Fruit fly (Drosophila melanogaster): Measurements from ENCODE around the gene FucTB.

dm6 chr2L:9420660-9421059 lies 10.2 kb downstream of the FucTB start:
- no peak for TF ChIP-seq ase (GFP tag; IDR thresholded peaks at IDR 0.05)
- TF ChIP-seq vnd (GFP tag; IDR thresholded peaks at IDR 0.05; ENCODE audit: partially characterized antibody) = no peak
- no peak for TF ChIP-seq bbx (GFP tag; IDR thresholded peaks at IDR 0.05; ENCODE audit: partially characterized antibody)
- no peak for TF ChIP-seq CG31224 (GFP tag; IDR thresholded peaks at IDR 0.05)
- no peak for TF ChIP-seq kni (GFP tag; optimal IDR thresholded peaks at IDR 0.05)
- no peak for TF ChIP-seq Vsx1 (GFP tag; optimal IDR thresholded peaks at IDR 0.05)
- TF ChIP-seq Sin3A (optimal IDR thresholded peaks at IDR 0.05) = no peak
